Fruit fly (Drosophila melanogaster) Kc167 (cell line): Measurements from ENCODE around the gene par-6.

Source experiments
- Myc ChIP-seq: fragments of >200 bp; optimal IDR thresholded peaks from 2 replicates; lab custom pipeline; 2017; ENCODE audit warnings: missing external identifiers
- Sin3A ChIP-seq: fragments of >200 bp; optimal IDR thresholded peaks from 2 replicates; lab custom pipeline; 2018; ENCODE audit warnings: missing external identifiers
- insv ChIP-seq: fragments of >200 bp; optimal IDR thresholded peaks from 3 replicates; lab custom pipeline; 2018; ENCODE audit warnings: missing external identifiers
- ttk ChIP-seq: sonication (Bioruptor generic); optimal IDR thresholded peaks from 2 replicates; lab custom pipeline; 2017; ENCODE audit warnings: missing external identifiers

- TF ChIP-seq Myc (lab: Kevin White, UChicago): no peak
- no peak for TF ChIP-seq ttk (lab: Kevin White, UChicago)
- no peak for TF ChIP-seq Sin3A (lab: Kevin White, UChicago)
- TF ChIP-seq insv: no peak
Measured at dm6 chrX:17695641-17696040, 7.5 kb upstream of the par-6 start.
